Worm (Caenorhabditis elegans) whole organism, L4 larva: ENCODE data around the gene srxa-5.

Experiments used
- D1046.2 ChIP-seq: fragments of 200-800 bp; sonication (Bioruptor generic); IDR thresholded peaks from 2 replicates; pipeline ENCODE4 v1.3.6; 2022; ENCODE audit warnings: missing genetic modification characterization, missing compliant biosample characterization
- F37D6.2 ChIP-seq: sonication (generic microtip); optimal IDR thresholded peaks from 2 replicates; lab custom pipeline; 2016; ENCODE audit warnings: mild to moderate bottlenecking, missing genetic modification characterization, missing compliant biosample characterization
- F44E2.7 ChIP-seq: fragments of 200-800 bp; sonication (Bioruptor generic); IDR thresholded peaks from 2 replicates; pipeline ENCODE4 v2.1.2; 2022; ENCODE audit warnings: missing genetic modification characterization, missing compliant biosample characterization
- T20F7.1 ChIP-seq: fragments of 200-800 bp; sonication (Bioruptor generic); optimal IDR thresholded peaks from 2 replicates; lab custom pipeline; 2018; ENCODE audit warnings: mild to moderate bottlenecking, missing genetic modification characterization, missing compliant biosample characterization
- T26A8.4 ChIP-seq: fragments of 200-800 bp; sonication (Bioruptor generic); IDR thresholded peaks from 2 replicates; pipeline ENCODE4 v1.3.6; 2022; ENCODE audit warnings: missing genetic modification characterization, missing compliant biosample characterization
- Y75B8A.6 ChIP-seq: fragments of 200-800 bp; sonication (Bioruptor generic); IDR thresholded peaks from 2 replicates; pipeline ENCODE4 v1.3.6; 2022; ENCODE audit warnings: missing genetic modification reagents, missing genetic modification characterization, missing compliant biosample characterization
- ZK337.2 ChIP-seq: fragments of 200-800 bp; sonication (Bioruptor generic); IDR thresholded peaks from 2 replicates; pipeline ENCODE4 v1.3.6; 2022; ENCODE audit warnings: missing genetic modification reagents, missing genetic modification characterization, missing compliant biosample characterization
- ZK546.5 ChIP-seq, 2 experiments: sonication (generic microtip); optimal IDR thresholded peaks; 2 replicates each; lab custom pipeline; 2017; ENCODE audit warnings: missing biosample characterization in 2 of 2, missing genetic modification characterization in 2 of 2
- arid-1 ChIP-seq: fragments of 200-800 bp; sonication (Bioruptor generic); conservative IDR thresholded peaks from 2 replicates; pipeline ENCODE4 v1.3.6; 2022; ENCODE audit warnings: missing genetic modification reagents, missing genetic modification characterization, missing compliant biosample characterization
- ceh-20 ChIP-seq: fragments of 200-800 bp; sonication (Bioruptor generic); IDR thresholded peaks from 2 replicates; pipeline ENCODE4 v1.3.6; 2022; ENCODE audit warnings: missing genetic modification reagents, missing genetic modification characterization, missing compliant biosample characterization
- ctbp-1 ChIP-seq: fragments of 200-800 bp; sonication (Bioruptor generic); IDR thresholded peaks from 2 replicates; pipeline ENCODE4 v1.3.6; 2022; ENCODE audit warnings: missing genetic modification reagents, missing genetic modification characterization, missing compliant biosample characterization
- daf-19 ChIP-seq: fragments of 200-800 bp; sonication (Bioruptor generic); conservative IDR thresholded peaks from 2 replicates; pipeline ENCODE4 v1.3.6; 2022; ENCODE audit warnings: missing genetic modification characterization, missing compliant biosample characterization
- dmd-6 ChIP-seq: fragments of 200-800 bp; sonication (Bioruptor generic); IDR thresholded peaks from 2 replicates; pipeline ENCODE4 v1.3.6; 2022; ENCODE audit warnings: missing genetic modification reagents, missing genetic modification characterization, missing compliant biosample characterization
- duxl-1 ChIP-seq: sonication (generic microtip); optimal IDR thresholded peaks from 2 replicates; lab custom pipeline; 2016; ENCODE audit warnings: mild to moderate bottlenecking, missing genetic modification characterization, moderate library complexity, missing compliant biosample characterization; ENCODE audit not compliant: poor library complexity
- dve-1 ChIP-seq: sonication (generic microtip); optimal IDR thresholded peaks from 2 replicates; lab custom pipeline; 2017; ENCODE audit warnings: antibody characterized with exemption, mild to moderate bottlenecking, missing genetic modification characterization, missing compliant biosample characterization; ENCODE audit not compliant: insufficient read depth
- egl-43 ChIP-seq: fragments of 200-800 bp; sonication (Bioruptor generic); IDR thresholded peaks from 2 replicates; pipeline ENCODE4 v1.3.6; 2022; ENCODE audit warnings: missing genetic modification reagents, missing genetic modification characterization, missing compliant biosample characterization
- hif-1 ChIP-seq, 2 experiments: sonication (generic microtip); optimal IDR thresholded peaks; 2 replicates each; lab custom pipeline; 2016 to 2017; ENCODE audit warnings: missing compliant biosample characterization in 2 of 2, missing genetic modification characterization in 2 of 2, missing genetic modification reagents in 2 of 2, missing genotype in 2 of 2, mild to moderate bottlenecking in 1 of 2
- hlh-30 ChIP-seq: sonication (generic microtip); optimal IDR thresholded peaks from 2 replicates; lab custom pipeline; 2017; ENCODE audit warnings: antibody characterized with exemption, mild to moderate bottlenecking, missing genetic modification characterization, missing compliant biosample characterization; ENCODE audit not compliant: insufficient read depth
- hmg-1.1 ChIP-seq: fragments of 200-800 bp; sonication (Bioruptor generic); IDR thresholded peaks from 2 replicates; pipeline ENCODE4 v1.3.6; 2022; ENCODE audit warnings: missing genetic modification reagents, missing genetic modification characterization, missing compliant biosample characterization
- lin-38 ChIP-seq: fragments of 200-800 bp; sonication (Bioruptor generic); IDR thresholded peaks from 2 replicates; pipeline ENCODE4 v1.3.6; 2022; ENCODE audit warnings: missing genetic modification reagents, missing genetic modification characterization, missing compliant biosample characterization
- lsy-2 ChIP-seq, 2 experiments: fragments of 150-350 bp in 1 of 2; sonication (generic microtip) in 1 of 2; optimal IDR thresholded peaks; 2 replicates each; lab custom pipeline; 2014 to 2017; ENCODE audit warnings: missing biosample characterization in 2 of 2, missing genetic modification characterization in 2 of 2
- madf-5 ChIP-seq, 2 experiments: fragments of 200-800 bp; sonication (Bioruptor generic); IDR thresholded peaks; 2 replicates each; pipeline ENCODE4 v1.3.6; 2022; ENCODE audit warnings: missing compliant biosample characterization in 2 of 2, missing genetic modification characterization in 2 of 2
- mdl-1 ChIP-seq, 2 experiments: fragments of 150-350 bp in 1 of 2; sonication (generic microtip) in 1 of 2; optimal IDR thresholded peaks; 2 replicates each; lab custom pipeline; 2014 to 2017; ENCODE audit warnings: missing biosample characterization in 2 of 2, missing genetic modification characterization in 2 of 2
- nhr-102 ChIP-seq: sonication (generic microtip); optimal IDR thresholded peaks from 2 replicates; lab custom pipeline; 2016; ENCODE audit warnings: mild to moderate bottlenecking, missing genetic modification characterization, moderate library complexity, missing compliant biosample characterization
- nhr-28 ChIP-seq: fragments of 150-350 bp; optimal IDR thresholded peaks from 2 replicates; lab custom pipeline; 2014; ENCODE audit warnings: missing biosample characterization, missing genetic modification characterization
- nhr-42 ChIP-seq: fragments of 200-800 bp; sonication (Bioruptor generic); IDR thresholded peaks from 2 replicates; pipeline ENCODE4 v1.3.6; 2022; ENCODE audit warnings: missing genetic modification characterization, missing compliant biosample characterization
- php-3 ChIP-seq: fragments of 200-800 bp; sonication (Bioruptor generic); IDR thresholded peaks from 2 replicates; pipeline ENCODE4 v1.3.6; 2022; ENCODE audit warnings: missing genetic modification reagents, missing genetic modification characterization, missing compliant biosample characterization
- tag-97 ChIP-seq: fragments of 200-800 bp; sonication (Bioruptor generic); IDR thresholded peaks from 2 replicates; pipeline ENCODE4 v1.3.6; 2022; ENCODE audit warnings: missing genetic modification characterization, missing compliant biosample characterization
- unc-62 ChIP-seq, 3 experiments: fragments of 150-350 bp in 1 of 3; sonication (generic microtip); optimal IDR thresholded peaks in 2 of 3; peaks in 1 of 3; 1 replicate in 1 of 3; 2 replicates in 2 of 3; lab custom pipeline; 2014 to 2017; ENCODE audit warnings: missing biosample characterization in 3 of 3, missing genetic modification characterization in 3 of 3, missing genetic modification reagents in 3 of 3, missing genotype in 1 of 3
- vab-7 ChIP-seq: fragments of 200-800 bp; sonication (Bioruptor generic); IDR thresholded peaks from 2 replicates; pipeline ENCODE4 v1.3.6; 2022; ENCODE audit warnings: missing genetic modification reagents, missing genetic modification characterization, missing compliant biosample characterization
- zfp-2 ChIP-seq: sonication (generic microtip); optimal IDR thresholded peaks from 2 replicates; lab custom pipeline; 2016; ENCODE audit warnings: mild to moderate bottlenecking, missing genetic modification characterization, missing compliant biosample characterization
- zfp-3 ChIP-seq: fragments of 200-800 bp; sonication (Bioruptor generic); conservative IDR thresholded peaks from 2 replicates; pipeline ENCODE4 v1.3.6; 2022; ENCODE audit warnings: missing genetic modification reagents, missing genetic modification characterization, missing compliant biosample characterization
- zip-11 ChIP-seq: fragments of 200-800 bp; sonication (Bioruptor generic); IDR thresholded peaks from 2 replicates; pipeline ENCODE4 v1.3.6; 2022; ENCODE audit warnings: missing genetic modification characterization, missing compliant biosample characterization
- ztf-11 ChIP-seq: fragments of 150-350 bp; optimal IDR thresholded peaks from 2 replicates; lab custom pipeline; 2014; ENCODE audit warnings: missing biosample characterization, missing genetic modification characterization

Gene srxa-5

ce11 chrIII:6551187-6552058 is 18.7 kb downstream of the srxa-5 start, which contains the start of gene C09E7.7 (continued):
- TF ChIP-seq tag-97 (GFP tag; lab: Robert Waterston, UW): 0 out of 2 replicates have a peak, but pooled peaks have one; percentile 44
- TF ChIP-seq ceh-20 (GFP tag; lab: Robert Waterston, UW): peak; percentile 65; the same call in 1 of the 2 replicates
- TF ChIP-seq dve-1: peak; percentile 7
- TF ChIP-seq zfp-3 (GFP tag; lab: Robert Waterston, UW): peak; percentile 42; the same call in 1 of the 2 replicates
- peak; percentile 66 for TF ChIP-seq egl-43
- peak; percentile 10 for TF ChIP-seq zfp-2 (tag; lab: Kevin White, UChicago)
- TF ChIP-seq ZK337.2 (GFP tag; lab: Robert Waterston, UW): peak; percentile 79
- TF ChIP-seq dmd-6: peak; percentile 62
- peak; percentile 57 for TF ChIP-seq T20F7.1 (GFP tag; lab: Kevin White, UChicago)
- TF ChIP-seq Y75B8A.6: 0 out of 2 replicates have a peak, but pooled peaks have one; percentile 14
- peak; percentile 85 for TF ChIP-seq nhr-42 (GFP tag; lab: Robert Waterston, UW)
- TF ChIP-seq nhr-28 (tag; lab: Kevin White, UChicago): peak; percentile 2
- peak; percentile 39 to 43 for TF ChIP-seq lsy-2 (tag; optimal IDR thresholded peaks at IDR 0.05; lab: Kevin White, UChicago)
- TF ChIP-seq lin-38 (GFP tag; lab: Robert Waterston, UW): peak; percentile 76
- TF ChIP-seq hlh-30: peak; percentile 55
- peak; percentile 58 for TF ChIP-seq F37D6.2 (tag; lab: Kevin White, UChicago)
- peak; percentile 55; the same call in 1 of the 2 replicates for TF ChIP-seq arid-1 (GFP tag; lab: Robert Waterston, UW)
- TF ChIP-seq mdl-1 (tag; optimal IDR thresholded peaks at IDR 0.05; lab: Kevin White, UChicago): peak in 1 of 2 experiments; percentile 38
- 0 out of 2 replicates have a peak, but pooled peaks have one; percentile 28 for TF ChIP-seq daf-19 (GFP tag; lab: Robert Waterston, UW)
- TF ChIP-seq ctbp-1 (GFP tag; lab: Robert Waterston, UW): peak; percentile 71; the same call in 1 of the 2 replicates
- TF ChIP-seq D1046.2 (GFP tag; lab: Robert Waterston, UW): peak; percentile 54; the same call in 1 of the 2 replicates
- peak; percentile 14 for TF ChIP-seq nhr-102 (tag; lab: Kevin White, UChicago)
- TF ChIP-seq T26A8.4 (GFP tag; lab: Robert Waterston, UW): peak; percentile 69
- peak; percentile 77 for TF ChIP-seq hmg-1.1 (GFP tag; lab: Robert Waterston, UW)
- TF ChIP-seq hif-1 (tag; optimal IDR thresholded peaks at IDR 0.05; lab: Kevin White, UChicago): peak in 1 of 2 experiments; percentile 51
- TF ChIP-seq, all 104 proteins: peak for 49; not testable (repeated sequence) for 55

- TF ChIP-seq zfp-3 (GFP tag; lab: Robert Waterston, UW) (no peak), T20F7.1 (GFP tag; lab: Kevin White, UChicago) (no peak), tag-97 (GFP tag; lab: Robert Waterston, UW) (no peak), F44E2.7 (no peak), egl-43 (no peak), php-3 (GFP tag; lab: Robert Waterston, UW) (no peak), arid-1 (GFP tag; lab: Robert Waterston, UW) (no peak), madf-5 (GFP tag; IDR thresholded peaks at IDR 0.05; lab: Robert Waterston, UW) (no peak), duxl-1 (tag; lab: Kevin White, UChicago) (no peak), ZK546.5 (tag; optimal IDR thresholded peaks at IDR 0.05; lab: Kevin White, UChicago) (no peak), zip-11 (no peak), vab-7 (GFP tag; lab: Robert Waterston, UW) (no peak), dmd-6 (no peak)
- TF ChIP-seq, all 104 proteins: peak for 0
These were observed 25.7 kb downstream of the srxa-5 start, which contains the start of gene C09E7.8 for ce11 chrIII:6558487-6558886. TSS of gene C09E7.8 (minus strand) at chrIII:6558587.

ce11 chrIII:6577159-6577558 is 44.4 kb downstream of the srxa-5 start:
- TF ChIP-seq ztf-11 (no peak), unc-62 (GFP tag; optimal IDR thresholded peaks at IDR 0.05 in 1 of 2; lab: Kevin White, UChicago) (peak in 1 of 2 experiments; percentile 55), unc-62 (tag; optimal IDR thresholded peaks at IDR 0.05; lab: Kevin White, UChicago) (no peak)
